Comparison of ENCODE assay signal across 1 fruit fly cellular context in genomic region chr3R:14285059-14285953, dm6.
A peak's percentile ranks its signal among the peaks of the same experiment; 100 is the strongest.
TF ChIP-seq lines count a peak whose summit lies in the region.

No protein-coding gene starts in this region.

TF ChIP-seq in whole organism, embryonic, 481 proteins besides CTCF, POLR2A, EP300 and RAD21 (continued from another document):
- no peak for TF ChIP-seq MBD-R2 (GFP tag; IDR thresholded peaks at IDR 0.05; lab: Robert Waterston, UW)
- peak; percentile 25 for TF ChIP-seq CG10147 (GFP tag; optimal IDR thresholded peaks at IDR 0.05; lab: Kevin White, UChicago)
- no peak for TF ChIP-seq CG12942 (GFP tag; optimal IDR thresholded peaks at IDR 0.05; lab: Kevin White, UChicago)
- TF ChIP-seq abd-A (tag; optimal IDR thresholded peaks at IDR 0.05; lab: Kevin White, UChicago), result peak; percentile 90
- TF ChIP-seq Max (GFP tag; optimal IDR thresholded peaks at IDR 0.05; lab: Kevin White, UChicago), result peak; percentile 41
- TF ChIP-seq CG9437 (GFP tag; optimal IDR thresholded peaks at IDR 0.05; lab: Kevin White, UChicago), result peak; percentile 16
- TF ChIP-seq stc (GFP tag; IDR thresholded peaks at IDR 0.05; lab: Robert Waterston, UW), result no peak
- peak; percentile 26 for TF ChIP-seq CG7839 (tag; optimal IDR thresholded peaks at IDR 0.05; lab: Kevin White, UChicago)
- TF ChIP-seq CG12744 (GFP tag; optimal IDR thresholded peaks at IDR 0.05; lab: Kevin White, UChicago), result no peak
- peak; percentile 38 for TF ChIP-seq phol (tag; optimal IDR thresholded peaks at IDR 0.05; lab: Kevin White, UChicago)
- no peak for TF ChIP-seq CG9609 (GFP tag; optimal IDR thresholded peaks at IDR 0.05; lab: Kevin White, UChicago)
- peak; percentile 13 for TF ChIP-seq CG13775 (GFP tag; optimal IDR thresholded peaks at IDR 0.05; lab: Kevin White, UChicago)
- TF ChIP-seq E2f1 (GFP tag; IDR thresholded peaks at IDR 0.05; lab: Robert Waterston, UW), result no peak
- peak; percentile 33 for TF ChIP-seq Hr3 (GFP tag; optimal IDR thresholded peaks at IDR 0.05; lab: Kevin White, UChicago)
- no peak for TF ChIP-seq hth (optimal IDR thresholded peaks at IDR 0.05; lab: Kevin White, UChicago)
- TF ChIP-seq pum (GFP tag; optimal IDR thresholded peaks at IDR 0.05; lab: Kevin White, UChicago), result no peak
- no peak for TF ChIP-seq CG11085 (GFP tag; IDR thresholded peaks at IDR 0.05; lab: Robert Waterston, UW)
- no peak for TF ChIP-seq D (optimal IDR thresholded peaks at IDR 0.05; lab: Kevin White, UChicago)
- no peak for TF ChIP-seq D (GFP tag; optimal IDR thresholded peaks at IDR 0.05; lab: Kevin White, UChicago)
- TF ChIP-seq cwo (GFP tag; optimal IDR thresholded peaks at IDR 0.05; lab: Kevin White, UChicago), result peak; percentile 21
- TF ChIP-seq z (GFP tag; IDR thresholded peaks at IDR 0.05; lab: Robert Waterston, UW), result no peak
- peak; percentile 46 for TF ChIP-seq mirr (GFP tag; optimal IDR thresholded peaks at IDR 0.05; lab: Kevin White, UChicago)
- TF ChIP-seq lov (optimal IDR thresholded peaks at IDR 0.05; lab: Kevin White, UChicago), result no peak
- TF ChIP-seq lov (GFP tag; IDR thresholded peaks at IDR 0.05; lab: Robert Waterston, UW), result no peak
- TF ChIP-seq ci (GFP tag; IDR thresholded peaks at IDR 0.05; lab: Robert Waterston, UW), result no peak
- no peak for TF ChIP-seq peb (GFP tag; IDR thresholded peaks at IDR 0.05; lab: Robert Waterston, UW)
- peak in 1 of 2 experiments; percentile 32 for TF ChIP-seq eve (GFP tag; optimal IDR thresholded peaks at IDR 0.05; lab: Kevin White, UChicago)
- no peak for TF ChIP-seq Xrp1 (GFP tag; IDR thresholded peaks at IDR 0.05; lab: Robert Waterston, UW)
- peak; percentile 13 for TF ChIP-seq CG12659 (GFP tag; optimal IDR thresholded peaks at IDR 0.05; lab: Kevin White, UChicago)
- no peak for TF ChIP-seq B-H1 (GFP tag; IDR thresholded peaks at IDR 0.05; lab: Robert Waterston, UW)
- no peak for TF ChIP-seq knrl (GFP tag; IDR thresholded peaks at IDR 0.05; lab: Robert Waterston, UW; ENCODE audit: partially characterized antibody)
- no peak for TF ChIP-seq wek (GFP tag; optimal IDR thresholded peaks at IDR 0.05; lab: Kevin White, UChicago)
- TF ChIP-seq CG1832 (GFP tag; optimal IDR thresholded peaks at IDR 0.05; lab: Kevin White, UChicago), result peak; percentile 0
- TF ChIP-seq CG30403 (GFP tag; optimal IDR thresholded peaks at IDR 0.05; lab: Kevin White, UChicago), result peak; percentile 25
- no peak for TF ChIP-seq CG15011 (GFP tag; optimal IDR thresholded peaks at IDR 0.05; lab: Kevin White, UChicago)
- TF ChIP-seq CG1603 (tag; optimal IDR thresholded peaks at IDR 0.05; lab: Kevin White, UChicago), result no peak
- TF ChIP-seq sob (GFP tag; IDR thresholded peaks at IDR 0.05; lab: Robert Waterston, UW), result no peak
- no peak for TF ChIP-seq Opbp (GFP tag; IDR thresholded peaks at IDR 0.05; lab: Robert Waterston, UW; ENCODE audit: partially characterized antibody)
- no peak for TF ChIP-seq sisA (GFP tag; IDR thresholded peaks at IDR 0.05; lab: Robert Waterston, UW)
- peak; percentile 50 for TF ChIP-seq CoRest (tag; optimal IDR thresholded peaks at IDR 0.05; lab: Kevin White, UChicago)
- TF ChIP-seq Lpt (GFP tag; optimal IDR thresholded peaks at IDR 0.05; lab: Kevin White, UChicago), result no peak
- TF ChIP-seq CG13424 (tag; optimal IDR thresholded peaks at IDR 0.05; lab: Kevin White, UChicago), result peak; percentile 14
- peak; percentile 23 for TF ChIP-seq CG4424 (GFP tag; optimal IDR thresholded peaks at IDR 0.05; lab: Kevin White, UChicago)
- no peak for TF ChIP-seq Ets97D (GFP tag; optimal IDR thresholded peaks at IDR 0.05; lab: Kevin White, UChicago)
- TF ChIP-seq gsb-n (tag; optimal IDR thresholded peaks at IDR 0.05; lab: Kevin White, UChicago), result peak; percentile 19
- peak; percentile 79 for TF ChIP-seq sd (tag; optimal IDR thresholded peaks at IDR 0.05; lab: Kevin White, UChicago)
- TF ChIP-seq CG16815 (GFP tag; optimal IDR thresholded peaks at IDR 0.05; lab: Kevin White, UChicago), result no peak
- TF ChIP-seq Camta (GFP tag; optimal IDR thresholded peaks at IDR 0.05; lab: Kevin White, UChicago), result no peak
- TF ChIP-seq cad (GFP tag; optimal IDR thresholded peaks at IDR 0.05; lab: Kevin White, UChicago), result peak; percentile 45
- peak; percentile 34 for TF ChIP-seq Oli (tag; optimal IDR thresholded peaks at IDR 0.05; lab: Kevin White, UChicago)
- peak; percentile 26 to 99 for TF ChIP-seq Pdp1 (GFP tag; optimal IDR thresholded peaks at IDR 0.05; lab: Kevin White, UChicago)
- no peak for TF ChIP-seq Kr (GFP tag; optimal IDR thresholded peaks at IDR 0.05; lab: Kevin White, UChicago)
- no peak for TF ChIP-seq CG7745 (tag; optimal IDR thresholded peaks at IDR 0.05; lab: Kevin White, UChicago)
- no peak for TF ChIP-seq YL-1 (GFP tag; optimal IDR thresholded peaks at IDR 0.05; lab: Kevin White, UChicago)
- TF ChIP-seq grau (tag; optimal IDR thresholded peaks at IDR 0.05; lab: Kevin White, UChicago), result peak; percentile 89
- TF ChIP-seq Hr39 (optimal IDR thresholded peaks at IDR 0.05; lab: Kevin White, UChicago), result no peak
- no peak for TF ChIP-seq CG31441 (GFP tag; IDR thresholded peaks at IDR 0.05; lab: Robert Waterston, UW)
- peak; percentile 23 for TF ChIP-seq ind (GFP tag; optimal IDR thresholded peaks at IDR 0.05; lab: Kevin White, UChicago)
- no peak for TF ChIP-seq CG42726 (GFP tag; IDR thresholded peaks at IDR 0.05; lab: Robert Waterston, UW; ENCODE audit: partially characterized antibody)
- TF ChIP-seq dpn (GFP tag; optimal IDR thresholded peaks at IDR 0.05; lab: Kevin White, UChicago), result peak in 1 of 2 experiments; percentile 5
- peak; percentile 42 for TF ChIP-seq lab (GFP tag; optimal IDR thresholded peaks at IDR 0.05; lab: Kevin White, UChicago)
- TF ChIP-seq CG17612 (GFP tag; IDR thresholded peaks at IDR 0.05; lab: Robert Waterston, UW), result no peak
- peak; percentile 1 for TF ChIP-seq kah (GFP tag; optimal IDR thresholded peaks at IDR 0.05; lab: Kevin White, UChicago)
- no peak for TF ChIP-seq Vsx1 (GFP tag; optimal IDR thresholded peaks at IDR 0.05; lab: Kevin White, UChicago)
- TF ChIP-seq CG4820 (GFP tag; optimal IDR thresholded peaks at IDR 0.05; lab: Kevin White, UChicago), result no peak
- TF ChIP-seq CG4360 (GFP tag; IDR thresholded peaks at IDR 0.05; lab: Robert Waterston, UW), result no peak
- no peak for TF ChIP-seq fd102C (GFP tag; optimal IDR thresholded peaks at IDR 0.05; lab: Kevin White, UChicago)
- no peak for TF ChIP-seq CG12391 (tag; optimal IDR thresholded peaks at IDR 0.05; lab: Kevin White, UChicago)
- TF ChIP-seq trh (GFP tag; optimal IDR thresholded peaks at IDR 0.05; lab: Kevin White, UChicago), result peak; percentile 10
- peak; percentile 35 for TF ChIP-seq CG11504 (tag; optimal IDR thresholded peaks at IDR 0.05; lab: Kevin White, UChicago)
- TF ChIP-seq fd96Cb (tag; optimal IDR thresholded peaks at IDR 0.05; lab: Kevin White, UChicago), result peak; percentile 10
- no peak for TF ChIP-seq fu2 (GFP tag; optimal IDR thresholded peaks at IDR 0.05; lab: Kevin White, UChicago)
- peak; percentile 58 for TF ChIP-seq BtbVII (GFP tag; optimal IDR thresholded peaks at IDR 0.05; lab: Kevin White, UChicago)
- peak; percentile 38 for TF ChIP-seq B-H2 (GFP tag; optimal IDR thresholded peaks at IDR 0.05; lab: Kevin White, UChicago)
- TF ChIP-seq CG1024 (GFP tag; IDR thresholded peaks at IDR 0.05; lab: Robert Waterston, UW), result no peak
- no peak for TF ChIP-seq wor (GFP tag; IDR thresholded peaks at IDR 0.05; lab: Robert Waterston, UW)
- peak; percentile 36; the same call in 1 of the 4 replicates for TF ChIP-seq Gug (GFP tag; IDR thresholded peaks at IDR 0.05; lab: Robert Waterston, UW)
- TF ChIP-seq PHDP (tag; optimal IDR thresholded peaks at IDR 0.05; lab: Kevin White, UChicago), result peak; percentile 1
- no peak for TF ChIP-seq CG13296 (GFP tag; optimal IDR thresholded peaks at IDR 0.05; lab: Kevin White, UChicago)
- peak; percentile 19 for TF ChIP-seq sug (tag; optimal IDR thresholded peaks at IDR 0.05; lab: Kevin White, UChicago)
- no peak for TF ChIP-seq CG14860 (GFP tag; IDR thresholded peaks at IDR 0.05; lab: Robert Waterston, UW; ENCODE audit: partially characterized antibody)
- no peak for TF ChIP-seq Mad (GFP tag; optimal IDR thresholded peaks at IDR 0.05; lab: Kevin White, UChicago)
- TF ChIP-seq CG15269 (tag; optimal IDR thresholded peaks at IDR 0.05; lab: Kevin White, UChicago), result peak; percentile 12
- TF ChIP-seq lola (GFP tag; optimal IDR thresholded peaks at IDR 0.05; lab: Kevin White, UChicago), result no peak
- TF ChIP-seq ato (GFP tag; IDR thresholded peaks at IDR 0.05; lab: Robert Waterston, UW; ENCODE audit: partially characterized antibody), result no peak
- TF ChIP-seq zen2 (GFP tag; IDR thresholded peaks at IDR 0.05; lab: Robert Waterston, UW; ENCODE audit: partially characterized antibody), result no peak
- peak; percentile 9 for TF ChIP-seq CG3281 (GFP tag; optimal IDR thresholded peaks at IDR 0.05; lab: Kevin White, UChicago)
- peak; percentile 6 for TF ChIP-seq mam (GFP tag; optimal IDR thresholded peaks at IDR 0.05; lab: Kevin White, UChicago)
- no peak for TF ChIP-seq Fer3 (tag; optimal IDR thresholded peaks at IDR 0.05; lab: Kevin White, UChicago)
- no peak for TF ChIP-seq gt (GFP tag; IDR thresholded peaks at IDR 0.05; lab: Robert Waterston, UW)
- peak; percentile 75 for TF ChIP-seq gro (GFP tag; optimal IDR thresholded peaks at IDR 0.05; lab: Kevin White, UChicago)
- TF ChIP-seq lilli (GFP tag; optimal IDR thresholded peaks at IDR 0.05; lab: Kevin White, UChicago), result peak; percentile 40
- TF ChIP-seq sens (GFP tag; lab: Kevin White, UChicago), result peak; percentile 71
- peak in 1 of 2 experiments; percentile 11 for TF ChIP-seq Hr51 (GFP tag; optimal IDR thresholded peaks at IDR 0.05; lab: Kevin White, UChicago)
- TF ChIP-seq nom (GFP tag; optimal IDR thresholded peaks at IDR 0.05; lab: Kevin White, UChicago), result no peak
- no peak for TF ChIP-seq Abd-B (GFP tag; optimal IDR thresholded peaks at IDR 0.05; lab: Kevin White, UChicago)
- no peak for TF ChIP-seq aop (GFP tag; IDR thresholded peaks at IDR 0.05; lab: Robert Waterston, UW)
- no peak for TF ChIP-seq grn (GFP tag; optimal IDR thresholded peaks at IDR 0.05; lab: Kevin White, UChicago)
- no peak for TF ChIP-seq fd3F (GFP tag; optimal IDR thresholded peaks at IDR 0.05; lab: Kevin White, UChicago)
